Worm (Caenorhabditis elegans) whole organism, young adult: Measurements from ENCODE around the gene aex-4.

Experiments
- B0019.2 ChIP-seq: fragments of 200-800 bp; sonication (Bioruptor generic); conservative IDR thresholded peaks from 2 replicates; pipeline ENCODE4 v1.3.6; 2022; ENCODE audit warnings: missing genetic modification reagents, missing genetic modification characterization, missing compliant biosample characterization
- F52B5.7 ChIP-seq: sonication (generic microtip); optimal IDR thresholded peaks from 2 replicates; lab custom pipeline; 2016; ENCODE audit warnings: mild to moderate bottlenecking, missing genetic modification characterization, missing compliant biosample characterization
- F57C9.4 ChIP-seq: sonication (generic microtip); optimal IDR thresholded peaks from 2 replicates; lab custom pipeline; 2017; ENCODE audit warnings: mild to moderate bottlenecking, missing genetic modification characterization, missing compliant biosample characterization
- akir-1 ChIP-seq: fragments of 200-800 bp; sonication (Bioruptor generic); optimal IDR thresholded peaks from 2 replicates; lab custom pipeline; 2018; ENCODE audit warnings: mild to moderate bottlenecking, missing genetic modification characterization, moderate library complexity, missing compliant biosample characterization
- bed-2 ChIP-seq: fragments of 200-800 bp; sonication (Bioruptor generic); IDR thresholded peaks from 2 replicates; pipeline ENCODE4 v1.3.6; 2022; ENCODE audit warnings: missing genetic modification reagents, missing genetic modification characterization, missing compliant biosample characterization
- lin-26 ChIP-seq: fragments of 200-800 bp; sonication (Bioruptor generic); IDR thresholded peaks from 2 replicates; pipeline ENCODE4 v1.3.6; 2022; ENCODE audit warnings: missing genetic modification reagents, missing genetic modification characterization, missing compliant biosample characterization
- madf-10 ChIP-seq: sonication (generic microtip); optimal IDR thresholded peaks from 2 replicates; lab custom pipeline; 2016; ENCODE audit warnings: mild to moderate bottlenecking, missing genetic modification characterization, missing compliant biosample characterization
- somi-1 ChIP-seq: fragments of 200-800 bp; sonication (Bioruptor generic); optimal IDR thresholded peaks from 2 replicates; lab custom pipeline; 2018; ENCODE audit warnings: mild to moderate bottlenecking, missing genetic modification characterization, missing compliant biosample characterization

- TF ChIP-seq akir-1 (GFP tag; lab: Kevin White, UChicago): no peak
- TF ChIP-seq lin-26 (GFP tag; lab: Robert Waterston, UW): no peak
- TF ChIP-seq B0019.2 (GFP tag; lab: Robert Waterston, UW): no peak
- no peak for TF ChIP-seq F57C9.4 (tag; lab: Kevin White, UChicago)
- no peak for TF ChIP-seq somi-1 (GFP tag; lab: Kevin White, UChicago)
- no peak for TF ChIP-seq bed-2 (GFP tag; lab: Robert Waterston, UW)
- no peak for TF ChIP-seq F52B5.7 (tag; lab: Kevin White, UChicago)
- no peak for TF ChIP-seq madf-10 (tag; lab: Kevin White, UChicago)
These were observed 26.7 kb downstream of the aex-4 start for ce11 chrX:3755753-3756152.
